Worm (Caenorhabditis elegans) whole organism, L4 larva: ENCODE measurements around the gene tax-6.

ENCODE experiments used
- F37D6.2 ChIP-seq: sonication (generic microtip); optimal IDR thresholded peaks from 2 replicates; lab custom pipeline; 2016; ENCODE audit warnings: mild to moderate bottlenecking, missing genetic modification characterization, missing compliant biosample characterization
- F49E8.2 ChIP-seq: sonication (generic microtip); optimal IDR thresholded peaks from 2 replicates; lab custom pipeline; 2016; ENCODE audit warnings: missing compliant biosample characterization, mild to moderate bottlenecking, missing genetic modification characterization, borderline replicate concordance
- T20F7.1 ChIP-seq: fragments of 200-800 bp; sonication (Bioruptor generic); optimal IDR thresholded peaks from 2 replicates; lab custom pipeline; 2018; ENCODE audit warnings: mild to moderate bottlenecking, missing genetic modification characterization, missing compliant biosample characterization
- Y105C5A.15 ChIP-seq: fragments of 200-800 bp; sonication (Bioruptor generic); IDR thresholded peaks from 2 replicates; pipeline ENCODE4 v1.3.6; 2022; ENCODE audit warnings: missing genetic modification characterization, missing compliant biosample characterization
- Y48G9A.11 ChIP-seq: fragments of 200-800 bp; sonication (Bioruptor generic); IDR thresholded peaks from 2 replicates; pipeline ENCODE4 v1.3.6; 2022; ENCODE audit warnings: missing genetic modification reagents, missing genetic modification characterization, missing compliant biosample characterization
- aha-1 ChIP-seq: fragments of 150-350 bp; peaks from one replicate; lab custom pipeline; 2014; ENCODE audit warnings: missing biosample characterization, missing genetic modification characterization
- ama-1 ChIP-seq: fragments of 150-350 bp; optimal IDR thresholded peaks from 2 replicates; lab custom pipeline; 2014; ENCODE audit warnings: inconsistent platforms, mixed read lengths
- arid-1 ChIP-seq: fragments of 200-800 bp; sonication (Bioruptor generic); conservative IDR thresholded peaks from 2 replicates; pipeline ENCODE4 v1.3.6; 2022; ENCODE audit warnings: missing genetic modification reagents, missing genetic modification characterization, missing compliant biosample characterization
- attf-4 ChIP-seq: sonication (generic microtip); optimal IDR thresholded peaks from 3 replicates; lab custom pipeline; 2017; ENCODE audit warnings: missing biosample characterization, missing genetic modification characterization
- ceh-32 ChIP-seq: sonication (generic microtip); optimal IDR thresholded peaks from 2 replicates; lab custom pipeline; 2016; ENCODE audit warnings: mild to moderate bottlenecking, missing genetic modification characterization, missing compliant biosample characterization; ENCODE audit not compliant: poor library complexity
- ctbp-1 ChIP-seq: fragments of 200-800 bp; sonication (Bioruptor generic); IDR thresholded peaks from 2 replicates; pipeline ENCODE4 v1.3.6; 2022; ENCODE audit warnings: missing genetic modification reagents, missing genetic modification characterization, missing compliant biosample characterization
- daf-8 ChIP-seq: fragments of 200-800 bp; sonication (Bioruptor generic); IDR thresholded peaks from 2 replicates; pipeline ENCODE4 v1.3.6; 2022; ENCODE audit warnings: missing genetic modification characterization, missing compliant biosample characterization
- dmd-6 ChIP-seq: fragments of 200-800 bp; sonication (Bioruptor generic); IDR thresholded peaks from 2 replicates; pipeline ENCODE4 v1.3.6; 2022; ENCODE audit warnings: missing genetic modification reagents, missing genetic modification characterization, missing compliant biosample characterization
- dmd-8 ChIP-seq: fragments of 200-800 bp; sonication (Bioruptor generic); IDR thresholded peaks from 2 replicates; pipeline ENCODE4 v1.3.6; 2022; ENCODE audit warnings: missing genetic modification characterization, missing compliant biosample characterization
- dve-1 ChIP-seq: sonication (generic microtip); optimal IDR thresholded peaks from 2 replicates; lab custom pipeline; 2017; ENCODE audit warnings: antibody characterized with exemption, mild to moderate bottlenecking, missing genetic modification characterization, missing compliant biosample characterization; ENCODE audit not compliant: insufficient read depth
- egl-43 ChIP-seq: fragments of 200-800 bp; sonication (Bioruptor generic); IDR thresholded peaks from 2 replicates; pipeline ENCODE4 v1.3.6; 2022; ENCODE audit warnings: missing genetic modification reagents, missing genetic modification characterization, missing compliant biosample characterization
- fkh-10 ChIP-seq: fragments of 150-350 bp; optimal IDR thresholded peaks from 2 replicates; lab custom pipeline; 2014; ENCODE audit warnings: missing biosample characterization, missing genetic modification reagents, missing genetic modification characterization
- fos-1 ChIP-seq: fragments of 150-350 bp; optimal IDR thresholded peaks from 2 replicates; lab custom pipeline; 2014; ENCODE audit warnings: missing biosample characterization, missing genetic modification characterization
- hif-1 ChIP-seq, 2 experiments: sonication (generic microtip); optimal IDR thresholded peaks; 2 replicates each; lab custom pipeline; 2016 to 2017; ENCODE audit warnings: missing compliant biosample characterization in 2 of 2, missing genetic modification characterization in 2 of 2, missing genetic modification reagents in 2 of 2, missing genotype in 2 of 2, mild to moderate bottlenecking in 1 of 2
- hlh-30 ChIP-seq: sonication (generic microtip); optimal IDR thresholded peaks from 2 replicates; lab custom pipeline; 2017; ENCODE audit warnings: antibody characterized with exemption, mild to moderate bottlenecking, missing genetic modification characterization, missing compliant biosample characterization; ENCODE audit not compliant: insufficient read depth
- hmg-1.1 ChIP-seq: fragments of 200-800 bp; sonication (Bioruptor generic); IDR thresholded peaks from 2 replicates; pipeline ENCODE4 v1.3.6; 2022; ENCODE audit warnings: missing genetic modification reagents, missing genetic modification characterization, missing compliant biosample characterization
- lim-7 ChIP-seq: fragments of 200-800 bp; sonication (Bioruptor generic); IDR thresholded peaks from 2 replicates; pipeline ENCODE4 v1.3.6; 2022; ENCODE audit warnings: missing genetic modification characterization, missing compliant biosample characterization
- lin-1 ChIP-seq: fragments of 200-800 bp; sonication (Bioruptor generic); IDR thresholded peaks from 2 replicates; pipeline ENCODE4 v1.3.6; 2022; ENCODE audit warnings: missing genetic modification reagents, missing genetic modification characterization, missing compliant biosample characterization
- lin-15B ChIP-seq: fragments of 150-350 bp; sonication (generic microtip); optimal IDR thresholded peaks from 3 replicates; lab custom pipeline; 2014; ENCODE audit warnings: missing biosample characterization, missing genetic modification characterization
- lsy-2 ChIP-seq, 2 experiments: fragments of 150-350 bp in 1 of 2; sonication (generic microtip) in 1 of 2; optimal IDR thresholded peaks; 2 replicates each; lab custom pipeline; 2014 to 2017; ENCODE audit warnings: missing biosample characterization in 2 of 2, missing genetic modification characterization in 2 of 2
- madf-9 ChIP-seq: fragments of 200-800 bp; sonication (Bioruptor generic); conservative IDR thresholded peaks from 2 replicates; pipeline ENCODE4 v1.3.6; 2022; ENCODE audit warnings: missing genetic modification reagents, missing genetic modification characterization, missing compliant biosample characterization
- mdl-1 ChIP-seq, 2 experiments: fragments of 150-350 bp in 1 of 2; sonication (generic microtip) in 1 of 2; optimal IDR thresholded peaks; 2 replicates each; lab custom pipeline; 2014 to 2017; ENCODE audit warnings: missing biosample characterization in 2 of 2, missing genetic modification characterization in 2 of 2
- mep-1 ChIP-seq: fragments of 150-350 bp; sonication (generic microtip); optimal IDR thresholded peaks from 3 replicates; lab custom pipeline; 2014; ENCODE audit warnings: missing biosample characterization, missing genetic modification characterization
- nhr-11 ChIP-seq: fragments of 150-350 bp; optimal IDR thresholded peaks from 2 replicates; lab custom pipeline; 2014; ENCODE audit warnings: missing biosample characterization, missing genetic modification characterization
- nhr-28 ChIP-seq: fragments of 150-350 bp; optimal IDR thresholded peaks from 2 replicates; lab custom pipeline; 2014; ENCODE audit warnings: missing biosample characterization, missing genetic modification characterization
- nhr-42 ChIP-seq: fragments of 200-800 bp; sonication (Bioruptor generic); IDR thresholded peaks from 2 replicates; pipeline ENCODE4 v1.3.6; 2022; ENCODE audit warnings: missing genetic modification characterization, missing compliant biosample characterization
- nhr-48 ChIP-seq: sonication (generic microtip); optimal IDR thresholded peaks from 2 replicates; lab custom pipeline; 2016; ENCODE audit warnings: mild to moderate bottlenecking, missing genetic modification characterization, missing compliant biosample characterization
- nhr-77 ChIP-seq: fragments of 150-350 bp; optimal IDR thresholded peaks from 2 replicates; lab custom pipeline; 2014; ENCODE audit warnings: missing biosample characterization, missing genetic modification characterization
- php-3 ChIP-seq: fragments of 200-800 bp; sonication (Bioruptor generic); IDR thresholded peaks from 2 replicates; pipeline ENCODE4 v1.3.6; 2022; ENCODE audit warnings: missing genetic modification reagents, missing genetic modification characterization, missing compliant biosample characterization
- pqm-1 ChIP-seq: sonication (generic microtip); optimal IDR thresholded peaks from 2 replicates; lab custom pipeline; 2017; ENCODE audit warnings: missing biosample characterization, missing genetic modification characterization
- rbr-2 ChIP-seq: sonication (generic microtip); optimal IDR thresholded peaks from 2 replicates; lab custom pipeline; 2016; ENCODE audit warnings: missing genotype, missing genetic modification characterization, missing compliant biosample characterization
- set-16 ChIP-seq: fragments of 200-800 bp; sonication (Bioruptor generic); IDR thresholded peaks from 2 replicates; pipeline ENCODE4 v1.3.6; 2022; ENCODE audit warnings: missing genetic modification reagents, missing genetic modification characterization, missing compliant biosample characterization
- skn-1 ChIP-seq: fragments of 150-350 bp; optimal IDR thresholded peaks from 2 replicates; lab custom pipeline; 2014; ENCODE audit warnings: missing biosample characterization, missing genetic modification characterization
- snpc-1.2 ChIP-seq: fragments of 200-800 bp; sonication (Bioruptor generic); IDR thresholded peaks from 2 replicates; pipeline ENCODE4 v1.3.6; 2022; ENCODE audit warnings: missing genetic modification reagents, missing genetic modification characterization, missing compliant biosample characterization
- spr-1 ChIP-seq: sonication (generic microtip); optimal IDR thresholded peaks from 2 replicates; lab custom pipeline; 2016; ENCODE audit warnings: mild to moderate bottlenecking, missing genetic modification characterization, missing compliant biosample characterization
- spr-3 ChIP-seq: fragments of 200-800 bp; sonication (Bioruptor generic); optimal IDR thresholded peaks from 2 replicates; lab custom pipeline; 2018; ENCODE audit warnings: mild to moderate bottlenecking, missing genetic modification characterization, missing compliant biosample characterization
- unc-39 ChIP-seq: sonication (generic microtip); optimal IDR thresholded peaks from 2 replicates; lab custom pipeline; 2017; ENCODE audit warnings: missing biosample characterization, missing genetic modification characterization
- unc-62 ChIP-seq, 3 experiments: fragments of 150-350 bp in 1 of 3; sonication (generic microtip); optimal IDR thresholded peaks in 2 of 3; peaks in 1 of 3; 1 replicate in 1 of 3; 2 replicates in 2 of 3; lab custom pipeline; 2014 to 2017; ENCODE audit warnings: missing biosample characterization in 3 of 3, missing genetic modification characterization in 3 of 3, missing genetic modification reagents in 3 of 3, missing genotype in 1 of 3
- zag-1 ChIP-seq: fragments of 150-350 bp; optimal IDR thresholded peaks from 2 replicates; lab custom pipeline; 2014; ENCODE audit warnings: missing biosample characterization, missing genetic modification characterization
- zip-11 ChIP-seq: fragments of 200-800 bp; sonication (Bioruptor generic); IDR thresholded peaks from 2 replicates; pipeline ENCODE4 v1.3.6; 2022; ENCODE audit warnings: missing genetic modification characterization, missing compliant biosample characterization

Gene tax-6

ce11 chrIV:10506016-10506415 lies 4.6 kb upstream of the tax-6 start (continued):
- TF ChIP-seq egl-43 (GFP tag; lab: Robert Waterston, UW): 0 out of 2 replicates have a peak, but pooled peaks have one; percentile 40
- no peak for TF ChIP-seq attf-4 (tag; lab: Kevin White, UChicago)
- no peak for TF ChIP-seq Y105C5A.15 (GFP tag; lab: Robert Waterston, UW)
- no peak for TF ChIP-seq spr-3
- TF ChIP-seq pqm-1 (tag; lab: Kevin White, UChicago): peak; percentile 8

ce11 chrIV:10505016-10505415 lies 3.6 kb upstream of the tax-6 start:
- no peak for TF ChIP-seq F49E8.2 (tag; lab: Kevin White, UChicago)
- no peak for TF ChIP-seq mdl-1 (tag; optimal IDR thresholded peaks at IDR 0.05; lab: Kevin White, UChicago)
- no peak for TF ChIP-seq T20F7.1 (GFP tag; lab: Kevin White, UChicago)
- TF ChIP-seq aha-1 (tag; lab: Kevin White, UChicago): peak; percentile 19
- TF ChIP-seq nhr-28 (tag; lab: Kevin White, UChicago): no peak
- no peak for TF ChIP-seq dmd-6 (GFP tag; lab: Robert Waterston, UW)
- no peak for TF ChIP-seq zip-11 (GFP tag; lab: Robert Waterston, UW)
- no peak for TF ChIP-seq hmg-1.1
- TF ChIP-seq ama-1: no peak
- no peak for TF ChIP-seq fos-1 (tag; lab: Kevin White, UChicago)
- TF ChIP-seq unc-62 (GFP tag; optimal IDR thresholded peaks at IDR 0.05 in 1 of 2; lab: Kevin White, UChicago): peak in 1 of 2 experiments; percentile 54
- TF ChIP-seq unc-62 (tag; optimal IDR thresholded peaks at IDR 0.05; lab: Kevin White, UChicago): no peak
- TF ChIP-seq nhr-42 (GFP tag; lab: Robert Waterston, UW): no peak
- no peak for TF ChIP-seq nhr-48
- TF ChIP-seq ctbp-1 (GFP tag; lab: Robert Waterston, UW): peak; percentile 19; the same call in 1 of the 2 replicates
- peak in 1 of 2 experiments; percentile 29 for TF ChIP-seq lsy-2 (tag; optimal IDR thresholded peaks at IDR 0.05; lab: Kevin White, UChicago)
- peak; percentile 23 for TF ChIP-seq mep-1
- no peak for TF ChIP-seq lin-1 (GFP tag; lab: Robert Waterston, UW)
- TF ChIP-seq daf-8 (GFP tag; lab: Robert Waterston, UW): no peak
- TF ChIP-seq rbr-2: no peak
- no peak for TF ChIP-seq dve-1 (tag; lab: Kevin White, UChicago)

ce11 chrIV:10503750-10504232 lies 2.4 kb upstream of the tax-6 start:
- TF ChIP-seq Y48G9A.11 (GFP tag; lab: Robert Waterston, UW) (no peak), rbr-2 (peak; percentile 74), hlh-30 (tag; lab: Kevin White, UChicago) (peak; percentile 41), egl-43 (GFP tag; lab: Robert Waterston, UW) (peak; percentile 79), aha-1 (tag; lab: Kevin White, UChicago) (peak; percentile 83), F49E8.2 (tag; lab: Kevin White, UChicago) (no peak), nhr-77 (tag; lab: Kevin White, UChicago) (peak; percentile 35), fkh-10 (peak; percentile 47), dmd-8 (GFP tag; lab: Robert Waterston, UW) (no peak), php-3 (GFP tag; lab: Robert Waterston, UW) (no peak), unc-39 (no peak), lin-15B (tag; lab: Kevin White, UChicago) (no peak), hif-1 (tag; optimal IDR thresholded peaks at IDR 0.05; lab: Kevin White, UChicago) (peak in 1 of 2 experiments; percentile 28), set-16 (GFP tag; lab: Robert Waterston, UW) (peak; percentile 93), skn-1 (no peak), F37D6.2 (peak; percentile 62), dve-1 (tag; lab: Kevin White, UChicago) (no peak), hmg-1.1 (peak; percentile 71), lim-7 (GFP tag; lab: Robert Waterston, UW) (no peak), unc-62 (GFP tag; optimal IDR thresholded peaks at IDR 0.05 in 1 of 2; lab: Kevin White, UChicago) (peak in 1 of 2 experiments; percentile 82), unc-62 (tag; optimal IDR thresholded peaks at IDR 0.05; lab: Kevin White, UChicago) (no peak), spr-1 (tag; lab: Kevin White, UChicago) (peak; percentile 3), snpc-1.2 (GFP tag; lab: Robert Waterston, UW) (0 out of 2 replicates have a peak, but pooled peaks have one; percentile 28), lsy-2 (tag; optimal IDR thresholded peaks at IDR 0.05; lab: Kevin White, UChicago) (peak; percentile 17 to 37), arid-1 (GFP tag; lab: Robert Waterston, UW) (no peak), ceh-32 (tag; lab: Kevin White, UChicago) (no peak), nhr-11 (tag; lab: Kevin White, UChicago) (peak; percentile 90), zag-1 (tag; lab: Kevin White, UChicago) (no peak), nhr-28 (tag; lab: Kevin White, UChicago) (peak; percentile 7), madf-9 (GFP tag; lab: Robert Waterston, UW) (0 out of 2 replicates have a peak, but pooled peaks have one; percentile 40), pqm-1 (tag; lab: Kevin White, UChicago) (peak; percentile 0)
